Fruit fly (Drosophila melanogaster): ENCODE measurements at regions not wholly inside any gene's neighbourhood (a gene's known extent, or its start where the extent isn't known, plus 50 kb on each side); places are given as distances from the start of the nearest gene placed in this dataset.

DNA sequence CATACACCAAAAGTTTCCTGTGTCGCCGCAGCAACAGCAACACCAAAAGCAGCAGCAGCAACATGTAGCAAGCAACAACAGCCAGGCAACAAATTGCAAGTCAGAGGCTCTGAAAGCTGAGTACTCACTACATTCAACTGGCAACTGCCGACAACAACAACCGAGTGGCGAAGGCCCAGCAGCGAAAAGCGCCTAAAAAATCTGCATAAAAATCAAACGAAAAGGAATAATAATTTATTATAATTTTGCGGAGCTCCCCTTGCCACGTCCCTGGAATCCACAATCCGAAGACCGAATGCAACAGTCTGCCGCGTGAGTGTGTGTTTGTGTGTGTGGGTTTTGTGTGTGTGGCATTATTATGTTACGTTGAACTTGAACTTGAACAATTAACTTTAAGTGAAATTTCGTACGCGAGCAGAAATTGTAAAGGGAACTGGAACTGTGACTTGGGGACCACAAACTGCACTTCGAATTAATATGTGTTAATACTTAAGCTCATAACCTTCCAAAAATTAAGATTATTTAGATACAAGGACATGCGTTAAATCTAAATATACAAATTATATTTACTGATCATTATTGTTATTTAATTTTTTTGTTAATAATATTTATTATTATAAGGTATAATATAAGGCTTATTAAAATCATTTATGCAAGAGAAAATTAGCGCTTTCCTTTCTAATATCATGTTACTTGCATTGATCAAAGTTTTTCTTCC lies 61.5 kb downstream of the Prat2 start (continued):
- TF ChIP-seq Stat92E (GFP tag; optimal IDR thresholded peaks at IDR 0.05): no peak
- peak; percentile 20 for TF ChIP-seq CG15696 (tag; optimal IDR thresholded peaks at IDR 0.05)
- peak; percentile 34; the same call in 1 of the 2 replicates for TF ChIP-seq al (GFP tag; IDR thresholded peaks at IDR 0.05)
- peak; percentile 89 for TF ChIP-seq CG2712 (tag; optimal IDR thresholded peaks at IDR 0.05)
- TF ChIP-seq CG4820 (GFP tag; optimal IDR thresholded peaks at IDR 0.05): no peak
- TF ChIP-seq CG16815 (GFP tag; optimal IDR thresholded peaks at IDR 0.05): peak; percentile 28
- peak; percentile 88 for TF ChIP-seq CG10147 (GFP tag; optimal IDR thresholded peaks at IDR 0.05)
- TF ChIP-seq CG6791 (GFP tag; IDR thresholded peaks at IDR 0.05; ENCODE audit: partially characterized antibody): no peak
- no peak for TF ChIP-seq cas (GFP tag; IDR thresholded peaks at IDR 0.05)
- no peak for TF ChIP-seq CG17186 (GFP tag; optimal IDR thresholded peaks at IDR 0.05)
- peak; percentile 42 for TF ChIP-seq CG6683 (GFP tag; optimal IDR thresholded peaks at IDR 0.05)
- no peak for TF ChIP-seq sc (optimal IDR thresholded peaks at IDR 0.05)
- TF ChIP-seq sc (GFP tag; optimal IDR thresholded peaks at IDR 0.05): peak; percentile 39
- TF ChIP-seq disco-r (GFP tag; optimal IDR thresholded peaks at IDR 0.05): no peak
- no peak for TF ChIP-seq hth (optimal IDR thresholded peaks at IDR 0.05)
- TF ChIP-seq repo (GFP tag; optimal IDR thresholded peaks at IDR 0.05): no peak
- 0 out of 2 replicates have a peak, but pooled peaks have one; percentile 37 for TF ChIP-seq Atf6 (GFP tag; IDR thresholded peaks at IDR 0.05)
- peak; percentile 70 for TF ChIP-seq Hr3 (GFP tag; optimal IDR thresholded peaks at IDR 0.05)
- TF ChIP-seq mirr (GFP tag; optimal IDR thresholded peaks at IDR 0.05): no peak
- 0 out of 2 replicates have a peak, but pooled peaks have one; percentile 7 for TF ChIP-seq CG4404 (GFP tag; IDR thresholded peaks at IDR 0.05)
- peak; percentile 68; the same call in 1 of the 2 replicates for TF ChIP-seq CG32767 (GFP tag; IDR thresholded peaks at IDR 0.05)
- TF ChIP-seq Deaf1 (tag; optimal IDR thresholded peaks at IDR 0.05): peak; percentile 24
- TF ChIP-seq fd96Cb (tag; optimal IDR thresholded peaks at IDR 0.05): peak; percentile 82
- TF ChIP-seq CG6854 (GFP tag; optimal IDR thresholded peaks at IDR 0.05): no peak
- TF ChIP-seq Elba2 (GFP tag; optimal IDR thresholded peaks at IDR 0.05): no peak
- peak; percentile 30 for TF ChIP-seq CG17568 (GFP tag; optimal IDR thresholded peaks at IDR 0.05)
- peak; percentile 61 for TF ChIP-seq row (GFP tag; IDR thresholded peaks at IDR 0.05)
- no peak for TF ChIP-seq bab2 (GFP tag; optimal IDR thresholded peaks at IDR 0.05)
- no peak for TF ChIP-seq schlank (tag; optimal IDR thresholded peaks at IDR 0.05)
- peak; percentile 13 for TF ChIP-seq Chrac-16 (GFP tag; optimal IDR thresholded peaks at IDR 0.05)
- no peak for TF ChIP-seq Dref (GFP tag; IDR thresholded peaks at IDR 0.05)
- no peak for TF ChIP-seq Optix (GFP tag; IDR thresholded peaks at IDR 0.05)
- TF ChIP-seq CG34422 (GFP tag; IDR thresholded peaks at IDR 0.05): no peak; the same call in 2 of the 3 replicates
- peak; percentile 48 for TF ChIP-seq Asciz (GFP tag; optimal IDR thresholded peaks at IDR 0.05)
- TF ChIP-seq Pdp1 (GFP tag; optimal IDR thresholded peaks at IDR 0.05): no peak
- no peak for TF ChIP-seq ash1 (GFP tag; optimal IDR thresholded peaks at IDR 0.05)
- TF ChIP-seq CG2116 (GFP tag; optimal IDR thresholded peaks at IDR 0.05): peak; percentile 17
- peak; percentile 57 for TF ChIP-seq sug (tag; optimal IDR thresholded peaks at IDR 0.05)
- TF ChIP-seq Lpt (GFP tag; optimal IDR thresholded peaks at IDR 0.05): no peak
- peak; percentile 71 for TF ChIP-seq esg (GFP tag; conservative IDR thresholded peaks at IDR 0.05)
- TF ChIP-seq lmd (GFP tag; IDR thresholded peaks at IDR 0.05): peak; percentile 63
- peak in 1 of 2 experiments; percentile 12 for TF ChIP-seq crp (GFP tag; optimal IDR thresholded peaks at IDR 0.05)
- peak; percentile 90 for TF ChIP-seq Sox102F (GFP tag; optimal IDR thresholded peaks at IDR 0.05)
- TF ChIP-seq zf30C (GFP tag; optimal IDR thresholded peaks at IDR 0.05): peak; percentile 47
- peak; percentile 19 for TF ChIP-seq CG2875 (GFP tag; optimal IDR thresholded peaks at IDR 0.05)
- no peak for TF ChIP-seq lilli (GFP tag; optimal IDR thresholded peaks at IDR 0.05)
- peak; percentile 47 for TF ChIP-seq az2 (GFP tag; optimal IDR thresholded peaks at IDR 0.05)
- TF ChIP-seq nerfin-1 (tag; optimal IDR thresholded peaks at IDR 0.05): no peak
- peak; percentile 76 for TF ChIP-seq CG15601 (tag; optimal IDR thresholded peaks at IDR 0.05)

Data from whole organism, embryonic.